Fruit fly (Drosophila melanogaster) whole organism, adult: ENCODE measurements around the gene Ald2.

ENCODE experiments used
- CG14711 ChIP-seq: fragments of 200-800 bp; sonication (Bioruptor generic); optimal IDR thresholded peaks from 2 replicates; lab custom pipeline; 2018; ENCODE audit warnings: missing biosample characterization, mild to moderate bottlenecking, missing genetic modification characterization, moderate library complexity
- CG1620 ChIP-seq: fragments of 200-800 bp; sonication (Bioruptor generic); optimal IDR thresholded peaks from 2 replicates; lab custom pipeline; 2016; ENCODE audit warnings: missing biosample characterization, missing genetic modification characterization
- CG33017 ChIP-seq: fragments of 200-800 bp; sonication (Bioruptor generic); optimal IDR thresholded peaks from 2 replicates; lab custom pipeline; 2018; ENCODE audit warnings: missing biosample characterization, mild to moderate bottlenecking, missing genetic modification characterization, moderate library complexity
- CG7045 ChIP-seq: fragments of 200-800 bp; sonication (Bioruptor generic); optimal IDR thresholded peaks from 2 replicates; lab custom pipeline; 2017; ENCODE audit warnings: missing biosample characterization, mild to moderate bottlenecking, missing genetic modification characterization
- Mnt ChIP-seq: fragments of 200-800 bp; sonication (Bioruptor generic); optimal IDR thresholded peaks from 2 replicates; lab custom pipeline; 2016; ENCODE audit warnings: missing biosample characterization, mild to moderate bottlenecking, missing genetic modification characterization
- cnc ChIP-seq, 2 experiments: fragments of >200 bp; optimal IDR thresholded peaks; 2 replicates each; lab custom pipeline; 2017
- kay ChIP-seq: fragments of 200-800 bp; sonication (Bioruptor generic); peaks from one replicate; lab custom pipeline; 2016; ENCODE audit warnings: missing biosample characterization, missing genetic modification characterization, borderline replicate concordance
- ovo ChIP-seq: fragments of 200-800 bp; sonication (Bioruptor generic); optimal IDR thresholded peaks from 2 replicates; lab custom pipeline; 2016; ENCODE audit warnings: missing biosample characterization, missing genetic modification characterization
- pad ChIP-seq: fragments of 200-800 bp; sonication (Bioruptor generic); optimal IDR thresholded peaks from 3 replicates; lab custom pipeline; 2017; ENCODE audit warnings: missing biosample characterization, missing genetic modification characterization, mild to moderate bottlenecking, moderate library complexity, missing genetic modification reagents
- tj ChIP-seq: fragments of 200-800 bp; sonication (Bioruptor generic); optimal IDR thresholded peaks from 3 replicates; lab custom pipeline; 2017; ENCODE audit warnings: missing biosample characterization, mild to moderate bottlenecking, missing genetic modification characterization, moderate library complexity
- toe ChIP-seq: fragments of 200-800 bp; sonication (Bioruptor generic); optimal IDR thresholded peaks from 2 replicates; lab custom pipeline; 2016; ENCODE audit warnings: missing biosample characterization, missing genetic modification characterization

- TF ChIP-seq cnc (optimal IDR thresholded peaks at IDR 0.05; lab: Kevin White, UChicago) (no peak), kay (no peak), CG14711 (tag; lab: Kevin White, UChicago) (no peak), toe (no peak), CG33017 (tag; lab: Kevin White, UChicago) (no peak), CG7045 (GFP tag; lab: Kevin White, UChicago) (no peak), pad (GFP tag; lab: Kevin White, UChicago) (no peak), tj (GFP tag; lab: Kevin White, UChicago) (no peak), CG1620 (no peak), ovo (GFP tag; lab: Kevin White, UChicago) (no peak), Mnt (GFP tag; lab: Kevin White, UChicago) (no peak)
Observed at dm6 chr3R:26413788-26414187, at the start of gene Ald2.
